Worm (Caenorhabditis elegans) whole organism, midembryonic: ENCODE data around the gene rps-5.

Source experiments
- T22C8.4 ChIP-seq: fragments of 200-800 bp; sonication (Bioruptor generic); IDR thresholded peaks from 2 replicates; pipeline ENCODE4 v1.3.6; 2022; ENCODE audit warnings: missing genetic modification characterization, missing compliant biosample characterization
- cog-1 ChIP-seq: sonication (generic microtip); optimal IDR thresholded peaks from 2 replicates; lab custom pipeline; 2016; ENCODE audit warnings: missing genetic modification characterization, missing compliant biosample characterization
- flt-1 ChIP-seq: fragments of 200-800 bp; sonication (Bioruptor generic); IDR thresholded peaks from 2 replicates; pipeline ENCODE4 v1.3.6; 2022; ENCODE audit warnings: missing genetic modification characterization, missing compliant biosample characterization
- klf-2 ChIP-seq: fragments of 200-800 bp; sonication (Bioruptor generic); conservative IDR thresholded peaks from 2 replicates; pipeline ENCODE4 v1.3.6; 2022; ENCODE audit warnings: missing genetic modification reagents, missing genetic modification characterization, missing compliant biosample characterization
- med-1 ChIP-seq: sonication (generic microtip); optimal IDR thresholded peaks from 2 replicates; lab custom pipeline; 2017; ENCODE audit warnings: missing genetic modification characterization, mild to moderate bottlenecking, missing compliant biosample characterization, antibody characterized with exemption, missing genetic modification reagents; ENCODE audit not compliant: insufficient read depth
- ref-1 ChIP-seq: fragments of 200-800 bp; sonication (Bioruptor generic); conservative IDR thresholded peaks from 2 replicates; pipeline ENCODE4 v1.3.6; 2022; ENCODE audit warnings: missing genetic modification reagents, missing genetic modification characterization, missing compliant biosample characterization
- tab-1 ChIP-seq: fragments of 200-800 bp; sonication (Bioruptor generic); IDR thresholded peaks from 2 replicates; pipeline ENCODE4 v1.3.6; 2022; ENCODE audit warnings: missing genetic modification characterization, missing compliant biosample characterization
- ztf-23 ChIP-seq: fragments of 200-800 bp; sonication (Bioruptor generic); IDR thresholded peaks from 2 replicates; pipeline ENCODE4 v1.3.6; 2022; ENCODE audit warnings: missing genetic modification reagents, missing genetic modification characterization, missing compliant biosample characterization
- ztf-29 ChIP-seq: fragments of 200-800 bp; sonication (Bioruptor generic); IDR thresholded peaks from 2 replicates; pipeline ENCODE4 v1.3.6; 2022; ENCODE audit warnings: missing genetic modification reagents, missing genetic modification characterization, missing compliant biosample characterization

Gene rps-5

DNA sequence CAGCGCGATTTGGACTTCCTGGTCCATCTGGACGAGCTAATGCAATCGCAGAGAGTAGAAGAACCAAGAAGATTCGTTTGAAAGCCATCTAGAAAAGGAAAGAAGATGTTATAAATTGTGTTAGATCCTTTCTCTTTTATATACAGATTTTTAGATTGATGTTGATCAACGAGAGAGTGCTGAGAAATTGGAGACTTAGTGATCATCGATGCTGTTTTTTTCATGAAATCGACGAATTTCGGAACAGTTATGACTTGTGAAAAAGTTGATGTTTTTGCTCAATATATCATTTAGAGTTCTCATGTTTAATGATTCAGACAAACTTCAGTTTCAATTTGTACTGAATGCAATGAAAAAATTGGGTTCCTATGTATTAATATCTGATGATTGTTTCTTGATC, 8.2 kb downstream of the rps-5 start, which contains the start of gene srlf-17:
srlf-17 (minus strand) TSS at position 101 of the 400 bp plus-strand sequence.
- TF ChIP-seq cog-1 (tag; lab: Kevin White, UChicago) (no peak), med-1 (GFP tag; lab: Kevin White, UChicago) (no peak), T22C8.4 (GFP tag; lab: Robert Waterston, UW) (no peak), flt-1 (GFP tag; lab: Robert Waterston, UW) (no peak), ref-1 (no peak), ztf-29 (no peak), klf-2 (GFP tag; lab: Robert Waterston, UW) (no peak), ztf-23 (no peak), tab-1 (no peak)

DNA sequence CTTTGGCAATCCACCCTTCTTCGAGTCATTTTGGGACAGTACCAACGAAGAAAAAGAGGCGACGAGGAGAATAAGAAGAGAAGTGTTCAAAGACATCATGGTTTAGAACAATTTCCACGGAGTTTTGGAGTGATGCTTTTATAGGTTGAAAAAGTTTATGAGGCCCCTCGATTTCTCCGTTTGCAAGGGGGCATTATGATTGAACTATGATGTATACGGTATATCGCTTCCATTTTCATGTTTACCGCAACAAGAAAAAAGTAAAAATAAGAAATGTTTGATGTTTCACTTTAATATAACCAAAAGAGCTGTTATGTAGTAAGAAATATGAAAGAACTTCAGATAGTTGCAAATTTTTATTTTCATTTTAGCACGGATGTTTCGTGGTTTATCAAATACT, 9.5 kb downstream of the rps-5 start, which contains the start of gene srlf-18:
srlf-18 (minus strand) TSS at position 101 of the 400 bp plus-strand sequence.
- TF ChIP-seq klf-2 (GFP tag; lab: Robert Waterston, UW) (no peak), ztf-29 (no peak), tab-1 (no peak), ref-1 (no peak), cog-1 (tag; lab: Kevin White, UChicago) (no peak), flt-1 (GFP tag; lab: Robert Waterston, UW) (no peak), T22C8.4 (GFP tag; lab: Robert Waterston, UW) (no peak), ztf-23 (no peak), med-1 (GFP tag; lab: Kevin White, UChicago) (no peak)

- TF ChIP-seq ref-1, result no peak
Measured at ce11 chrIV:11100271-11100670, 10.6 kb downstream of the rps-5 start, which contains the start of gene str-3. TSS of gene str-3 (minus strand) at chrIV:11100371.

DNA sequence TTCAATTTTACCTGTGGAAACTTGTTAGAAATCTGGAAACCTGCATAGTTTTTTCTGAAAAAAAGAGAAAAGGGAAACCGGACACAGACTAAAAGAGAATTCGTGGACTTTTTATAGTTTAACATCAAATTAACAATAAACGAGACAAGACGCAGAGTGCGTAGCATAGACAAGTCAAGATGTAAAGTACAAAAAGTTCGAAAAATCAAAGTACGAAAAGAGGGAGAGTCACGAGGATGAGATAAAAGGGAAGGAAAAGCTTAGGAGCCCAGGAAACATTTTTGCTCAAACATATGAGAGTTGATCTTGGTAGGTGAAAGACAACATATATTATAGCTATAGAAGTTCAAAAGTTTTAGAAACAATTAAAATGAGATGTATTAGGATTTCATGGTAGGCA, 13.1 kb downstream of the rps-5 start, which contains the start of gene M7.12:
M7.12 (minus strand) TSS at position 188 of the 400 bp plus-strand sequence.
- TF ChIP-seq ref-1 (no peak), klf-2 (GFP tag; lab: Robert Waterston, UW) (no peak), T22C8.4 (GFP tag; lab: Robert Waterston, UW) (no peak), tab-1 (no peak), flt-1 (GFP tag; lab: Robert Waterston, UW) (no peak), ztf-23 (no peak)

DNA sequence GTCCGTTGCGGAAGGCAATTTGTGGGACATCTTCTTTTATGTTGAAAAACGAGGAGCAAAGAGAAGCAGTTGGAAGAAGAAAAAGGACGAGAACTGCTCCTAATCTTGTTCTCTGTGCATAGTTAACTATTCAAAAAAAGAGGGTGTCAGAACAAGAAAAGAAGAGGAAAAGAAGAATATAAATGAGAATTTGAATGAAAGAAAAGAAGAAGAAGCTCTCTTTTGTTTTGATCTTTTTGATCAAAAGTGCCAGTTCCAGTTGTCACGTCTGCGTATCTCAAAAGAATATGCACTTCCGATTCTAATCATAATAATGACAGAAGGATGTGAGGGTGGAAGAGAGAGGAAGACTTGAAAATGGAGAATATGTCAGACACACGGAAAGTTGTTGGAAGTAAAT, 15.9 kb downstream of the rps-5 start, which contains the start of gene M7.8:
M7.8 (minus strand) TSS at position 112 of the 400 bp plus-strand sequence.
- TF ChIP-seq med-1 (GFP tag; lab: Kevin White, UChicago) (no peak), cog-1 (tag; lab: Kevin White, UChicago) (no peak), ztf-29 (no peak), flt-1 (GFP tag; lab: Robert Waterston, UW) (no peak), T22C8.4 (GFP tag; lab: Robert Waterston, UW) (no peak), ztf-23 (no peak), tab-1 (no peak), ref-1 (no peak), klf-2 (GFP tag; lab: Robert Waterston, UW) (no peak)

ce11 chrIV:11094052-11094451, 16.8 kb downstream of the rps-5 start:
- TF ChIP-seq tab-1 (no peak), ref-1 (no peak), med-1 (GFP tag; lab: Kevin White, UChicago) (no peak), flt-1 (GFP tag; lab: Robert Waterston, UW) (no peak), T22C8.4 (GFP tag; lab: Robert Waterston, UW) (no peak), cog-1 (tag; lab: Kevin White, UChicago) (no peak), ztf-29 (no peak), ztf-23 (no peak), klf-2 (GFP tag; lab: Robert Waterston, UW) (no peak)

DNA sequence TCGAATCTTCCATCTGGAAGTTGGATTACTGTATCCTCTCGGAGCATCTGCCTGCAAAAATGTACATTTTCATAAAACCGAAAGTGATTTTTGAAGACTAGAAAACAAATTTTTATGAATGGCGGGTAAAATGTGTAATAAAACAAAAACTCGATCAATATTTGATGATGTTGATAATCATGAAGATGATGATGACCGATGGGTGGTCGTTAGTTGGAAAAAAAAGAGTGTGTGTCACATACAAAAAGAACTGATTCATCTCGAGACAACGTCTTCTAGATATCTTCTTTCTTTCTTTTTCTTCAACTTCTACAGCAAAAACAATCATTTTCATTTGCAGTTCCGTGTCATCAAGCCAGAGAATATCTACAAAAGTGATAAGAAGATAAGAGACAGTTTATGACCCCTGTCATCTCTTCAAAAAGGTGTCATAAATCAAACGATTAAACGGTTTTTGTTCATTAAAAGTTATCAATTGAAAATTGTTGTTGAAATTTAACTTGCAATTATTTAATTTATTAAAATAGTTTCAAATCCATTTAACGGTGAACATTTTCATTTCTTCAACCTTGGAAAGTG, 18.3 kb downstream of the rps-5 start, which contains the start of gene bcc-1:
bcc-1 (minus strand) TSS at position 51 of the 579 bp plus-strand sequence.
- no peak for TF ChIP-seq cog-1 (tag; lab: Kevin White, UChicago)
- no peak for TF ChIP-seq flt-1 (GFP tag; lab: Robert Waterston, UW)
- no peak for TF ChIP-seq med-1 (GFP tag; lab: Kevin White, UChicago)
- no peak for TF ChIP-seq ref-1
- no peak for TF ChIP-seq ztf-23
- no peak for TF ChIP-seq ztf-29
- no peak for TF ChIP-seq tab-1
- TF ChIP-seq T22C8.4 (GFP tag; lab: Robert Waterston, UW), result no peak
- no peak for TF ChIP-seq klf-2 (GFP tag; lab: Robert Waterston, UW)

DNA sequence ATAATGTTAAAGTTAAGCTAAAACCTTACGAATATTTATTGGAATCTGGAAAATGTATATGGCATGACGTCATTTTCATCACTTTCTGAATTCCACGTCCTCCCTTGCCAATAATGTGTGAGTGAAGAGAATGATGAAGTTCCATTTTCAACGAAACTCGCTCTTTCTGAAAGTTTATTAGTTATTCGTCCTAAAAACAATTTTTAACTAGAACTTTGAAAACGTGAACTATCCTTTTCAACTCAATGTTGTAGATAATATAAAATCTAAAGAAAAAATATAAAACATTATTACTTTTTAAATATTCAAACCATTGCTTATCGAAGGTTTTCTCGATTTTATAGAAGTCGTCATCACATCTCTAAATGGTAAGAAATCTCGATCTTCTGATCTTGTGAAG, 21.3 kb downstream of the rps-5 start, which contains the start of gene M7.7:
M7.7 (plus strand) TSS at position 301 of the 400 bp plus-strand sequence.
- no peak for TF ChIP-seq ref-1
- TF ChIP-seq klf-2 (GFP tag; lab: Robert Waterston, UW), result no peak
- no peak for TF ChIP-seq tab-1
- no peak for TF ChIP-seq cog-1 (tag; lab: Kevin White, UChicago)
- TF ChIP-seq med-1 (GFP tag; lab: Kevin White, UChicago), result no peak

ce11 chrIV:11083609-11084008, 27.2 kb downstream of the rps-5 start, which contains the start of gene klc-1:
TSS of gene klc-1 (plus strand) at chrIV:11083735.
- TF ChIP-seq flt-1 (GFP tag; lab: Robert Waterston, UW), result no peak
- TF ChIP-seq med-1 (GFP tag; lab: Kevin White, UChicago), result no peak
- TF ChIP-seq cog-1 (tag; lab: Kevin White, UChicago), result no peak
- no peak for TF ChIP-seq ztf-29
- no peak for TF ChIP-seq ztf-23
- no peak for TF ChIP-seq ref-1
- TF ChIP-seq tab-1, result no peak
- no peak for TF ChIP-seq klf-2 (GFP tag; lab: Robert Waterston, UW)
- TF ChIP-seq T22C8.4 (GFP tag; lab: Robert Waterston, UW), result no peak

ce11 chrIV:11082789-11083235, 28.0 kb downstream of the rps-5 start:
- TF ChIP-seq ztf-23 (peak; percentile 70), ref-1 (no peak), T22C8.4 (GFP tag; lab: Robert Waterston, UW) (peak; percentile 91), flt-1 (GFP tag; lab: Robert Waterston, UW) (no peak), ztf-29 (no peak), tab-1 (no peak), cog-1 (tag; lab: Kevin White, UChicago) (peak; percentile 63)
